Worm (Caenorhabditis elegans): Measurements from ENCODE around the gene unc-93.

unc-93 gene

ce11 chrIII:3681351-3681938, 37.3 kb downstream of the unc-93 start:
- TF ChIP-seq hmg-1.2 (GFP tag; IDR thresholded peaks at IDR 0.05): peak; percentile 81
- no peak for TF ChIP-seq ztf-18 (tag; optimal IDR thresholded peaks at IDR 0.05)
- TF ChIP-seq rpc-1 (optimal IDR thresholded peaks at IDR 0.05): no peak
- no peak for TF ChIP-seq rpc-1 (tag; optimal IDR thresholded peaks at IDR 0.05)
- peak; percentile 2 for TF ChIP-seq lin-40 (tag; optimal IDR thresholded peaks at IDR 0.05)
- TF ChIP-seq ztf-28 (GFP tag; IDR thresholded peaks at IDR 0.05): no peak
- no peak for TF ChIP-seq egl-44 (GFP tag; IDR thresholded peaks at IDR 0.05)
- no peak for TF ChIP-seq ceh-58 (GFP tag; IDR thresholded peaks at IDR 0.05)
- no peak for TF ChIP-seq mel-28 (tag; optimal IDR thresholded peaks at IDR 0.05; ENCODE audit: borderline replicate concordance)
- no peak for TF ChIP-seq B0035.1 (tag; optimal IDR thresholded peaks at IDR 0.05)
- no peak for TF ChIP-seq athp-1 (tag; optimal IDR thresholded peaks at IDR 0.05)
- TF ChIP-seq attf-6 (GFP tag; IDR thresholded peaks at IDR 0.05): no peak

DNA sequence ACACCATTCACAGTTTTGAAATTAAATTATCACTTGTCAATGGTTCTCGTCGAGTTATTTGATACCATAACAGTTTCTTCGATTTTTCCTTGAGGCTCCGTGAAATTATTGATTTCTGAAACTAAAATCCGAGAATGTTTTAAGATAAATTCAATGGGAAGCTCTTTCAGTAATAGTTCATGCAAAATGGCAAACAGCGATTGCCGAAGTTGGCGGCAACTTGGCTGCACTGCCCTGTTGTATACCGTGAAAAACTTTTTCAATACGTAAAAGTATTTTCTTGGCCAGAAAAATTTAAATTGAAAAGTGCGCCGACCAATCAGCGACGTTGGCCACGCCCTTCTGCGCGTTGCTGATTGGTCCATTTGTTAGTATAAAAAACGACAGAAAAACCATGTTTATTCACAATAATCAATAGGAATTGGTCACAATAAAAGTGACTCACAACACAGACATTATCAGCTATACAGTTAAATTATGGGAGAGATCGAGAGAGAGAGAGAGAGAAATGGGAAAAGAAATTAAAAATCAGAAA, 38.8 kb downstream of the unc-93 start:
- no peak for TF ChIP-seq ceh-58 (GFP tag; IDR thresholded peaks at IDR 0.05)
- TF ChIP-seq bed-1 (GFP tag; IDR thresholded peaks at IDR 0.05): no peak
- TF ChIP-seq atf-7 (tag; optimal IDR thresholded peaks at IDR 0.05): no peak
- peak; percentile 84 for TF ChIP-seq nfyb-1 (GFP tag; IDR thresholded peaks at IDR 0.05)
- no peak for TF ChIP-seq pha-4 (tag; optimal IDR thresholded peaks at IDR 0.05)

ce11 chrIII:3692516-3692915, 48.3 kb downstream of the unc-93 start:
- TF ChIP-seq F23B12.7 (tag; optimal IDR thresholded peaks at IDR 0.05; ENCODE audit: insufficient read depth) (no peak), hlh-26 (GFP tag; conservative IDR thresholded peaks at IDR 0.05) (no peak), nhr-90 (tag; optimal IDR thresholded peaks at IDR 0.05) (no peak)

- TF ChIP-seq C06A6.2 (GFP tag; conservative IDR thresholded peaks at IDR 0.05) (no peak), xnd-1 (tag; optimal IDR thresholded peaks at IDR 0.05) (no peak), Y67H2A.10 (GFP tag; conservative IDR thresholded peaks at IDR 0.05) (no peak), gei-17 (GFP tag; optimal IDR thresholded peaks at IDR 0.05) (no peak), somi-1 (GFP tag; optimal IDR thresholded peaks at IDR 0.05) (no peak), athp-1 (tag; optimal IDR thresholded peaks at IDR 0.05) (no peak), nfyb-1 (GFP tag; IDR thresholded peaks at IDR 0.05) (no peak), cebp-2 (GFP tag; IDR thresholded peaks at IDR 0.05) (no peak), mes-4 (tag; optimal IDR thresholded peaks at IDR 0.05) (no peak), chd-7 (tag; optimal IDR thresholded peaks at IDR 0.05) (no peak), mxl-1 (tag; optimal IDR thresholded peaks at IDR 0.05) (no peak), dox-1 (GFP tag; IDR thresholded peaks at IDR 0.05) (no peak), Y53G8AR.9 (GFP tag; conservative IDR thresholded peaks at IDR 0.05) (no peak), dpl-1 (GFP tag; optimal IDR thresholded peaks at IDR 0.05) (no peak), die-1 (tag; optimal IDR thresholded peaks at IDR 0.05) (no peak), ceh-27 (GFP tag; optimal IDR thresholded peaks at IDR 0.05) (no peak), C17E4.6 (GFP tag; IDR thresholded peaks at IDR 0.05) (no peak), sptf-2 (GFP tag; optimal IDR thresholded peaks at IDR 0.05) (no peak)
These were observed 50.4 kb downstream of the unc-93 start, which contains the start of gene npr-15 for ce11 chrIII:3694572-3694971. TSS of gene npr-15 (minus strand) at chrIII:3694672.
